Fruit fly (Drosophila melanogaster) S2 (cell line): ENCODE data around the gene bor.

Experiments
- CG8478 ChIP-seq: fragments of >200 bp; optimal IDR thresholded peaks from 2 replicates; lab custom pipeline; 2018
- CTCF ChIP-seq, 2 experiments: fragments of >200 bp; optimal IDR thresholded peaks; 2 replicates each; lab custom pipeline; 2018

Gene bor

DNA sequence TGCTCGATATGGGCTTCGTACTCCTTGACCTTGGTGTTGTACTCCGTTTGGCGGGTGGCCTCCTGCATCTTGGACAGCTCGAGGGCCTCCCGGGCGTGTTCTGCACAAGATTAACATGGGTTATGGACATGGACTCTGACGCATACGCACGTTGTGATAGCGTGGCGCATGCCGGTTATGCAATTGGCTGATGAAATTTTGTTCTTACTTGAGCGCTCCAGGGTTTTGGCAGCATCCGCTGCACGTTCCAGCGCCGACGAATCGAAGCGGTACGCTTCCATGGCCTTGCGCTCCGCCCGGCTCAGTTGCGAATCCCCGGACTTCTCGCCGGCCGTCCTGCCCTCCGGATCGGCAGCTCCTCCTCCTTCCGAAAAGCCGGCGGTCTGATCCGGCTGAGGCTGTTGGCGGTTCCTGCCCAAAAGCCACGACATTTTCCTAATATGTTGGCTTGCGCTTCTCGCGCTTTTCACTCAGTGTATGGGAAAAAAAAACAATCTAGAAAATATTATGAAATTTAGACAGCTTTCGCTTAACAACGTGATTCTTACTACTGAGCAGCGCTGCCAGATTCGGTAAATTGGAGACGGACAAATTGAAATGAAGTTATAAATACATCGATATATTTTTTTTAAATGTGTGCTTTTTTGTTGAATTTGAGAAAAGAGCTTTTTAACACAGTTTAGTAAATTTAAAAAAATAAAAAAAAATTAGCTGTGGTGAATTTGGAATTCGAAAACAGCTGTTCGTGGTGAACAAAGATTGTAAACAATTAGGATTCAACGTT is at the start of gene bor, which contains the start of gene asun:
bor (minus strand) TSS at position 594 of the 784 bp plus-strand sequence.
asun (plus strand) TSS at position 750 of the 784 bp plus-strand sequence.
- TF ChIP-seq CTCF (optimal IDR thresholded peaks at IDR 0.05; lab: Kevin White, UChicago) (peak in 1 of 2 experiments; percentile 7), CG8478 (no peak)

DNA sequence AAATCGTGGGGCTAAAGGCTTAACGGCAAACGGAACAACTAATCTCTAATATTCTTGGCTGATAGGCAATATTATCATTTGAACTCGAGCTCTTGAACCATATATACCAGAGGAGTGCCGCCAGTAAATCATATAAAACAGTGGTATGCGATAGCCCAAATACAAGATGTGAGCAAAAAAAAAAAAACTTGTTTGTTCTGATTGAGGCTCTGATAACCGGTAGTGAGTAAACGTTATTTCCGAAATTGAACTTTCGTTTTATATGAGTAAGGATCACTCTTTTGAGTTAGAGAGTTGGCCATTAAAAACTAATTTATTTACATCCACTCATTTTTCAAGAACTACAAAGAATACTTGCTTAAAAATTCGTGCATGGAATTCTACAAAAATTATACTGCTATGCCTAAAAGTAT is 46.2 kb upstream of the bor start:
- TF ChIP-seq CTCF (optimal IDR thresholded peaks at IDR 0.05; lab: Kevin White, UChicago), result no peak

DNA sequence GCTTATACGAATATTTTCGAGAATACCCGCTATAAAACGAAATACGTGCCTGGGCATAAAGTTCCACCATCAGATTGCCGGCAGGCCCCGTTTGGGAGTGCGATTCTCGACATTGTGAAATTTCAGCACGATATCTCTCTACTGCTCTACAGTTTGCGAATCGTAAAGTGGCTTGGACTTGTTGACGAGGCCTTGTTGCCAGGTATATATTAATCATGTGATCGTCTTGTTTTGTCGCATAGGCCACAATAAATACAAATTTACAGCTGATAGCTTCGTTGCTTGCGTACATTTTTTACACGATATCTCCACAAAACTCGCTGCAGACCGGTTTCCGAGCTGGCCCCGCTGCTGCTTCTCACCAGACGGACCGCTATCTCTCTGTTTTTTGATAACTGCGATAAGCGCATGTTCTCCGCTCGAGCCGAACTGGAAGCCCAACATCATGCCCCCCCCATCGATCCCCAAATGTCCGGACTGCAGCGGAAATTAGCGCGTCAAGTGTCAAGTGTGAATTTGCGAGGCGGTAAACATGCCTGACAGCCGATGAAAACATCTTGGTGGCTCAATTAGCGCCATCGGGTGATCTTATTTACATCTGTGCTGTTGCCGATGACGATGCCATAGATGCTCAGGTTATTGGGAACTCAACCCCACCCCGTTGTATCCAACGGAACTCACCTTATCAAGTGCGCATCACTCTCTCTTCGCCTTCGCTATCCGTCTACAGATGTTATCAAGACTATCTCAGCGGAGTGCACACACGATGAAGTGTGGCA is 45.6 kb upstream of the bor start:
- TF ChIP-seq CG8478 (no peak), CTCF (optimal IDR thresholded peaks at IDR 0.05; lab: Kevin White, UChicago) (no peak)

DNA sequence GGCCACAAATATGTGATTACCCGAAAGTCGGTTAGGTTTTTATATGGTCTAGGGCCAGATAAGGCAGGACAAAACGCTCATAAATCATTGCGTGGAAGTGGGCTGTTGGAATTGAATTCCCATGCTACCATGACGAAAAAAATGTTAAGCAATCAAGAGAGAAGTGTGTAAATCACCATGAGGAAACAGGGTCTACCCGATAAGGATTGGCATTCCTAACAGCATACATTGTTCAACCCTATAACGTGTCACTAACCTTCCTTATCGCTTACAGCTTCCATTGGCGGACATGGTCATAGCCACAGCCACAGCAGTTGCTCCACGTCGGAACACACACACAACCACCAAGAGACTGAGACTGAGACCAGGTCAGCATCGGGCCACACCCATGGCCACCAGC is 44.1 kb upstream of the bor start:
- TF ChIP-seq CTCF (optimal IDR thresholded peaks at IDR 0.05; lab: Kevin White, UChicago), result no peak
- TF ChIP-seq CG8478, result no peak

DNA sequence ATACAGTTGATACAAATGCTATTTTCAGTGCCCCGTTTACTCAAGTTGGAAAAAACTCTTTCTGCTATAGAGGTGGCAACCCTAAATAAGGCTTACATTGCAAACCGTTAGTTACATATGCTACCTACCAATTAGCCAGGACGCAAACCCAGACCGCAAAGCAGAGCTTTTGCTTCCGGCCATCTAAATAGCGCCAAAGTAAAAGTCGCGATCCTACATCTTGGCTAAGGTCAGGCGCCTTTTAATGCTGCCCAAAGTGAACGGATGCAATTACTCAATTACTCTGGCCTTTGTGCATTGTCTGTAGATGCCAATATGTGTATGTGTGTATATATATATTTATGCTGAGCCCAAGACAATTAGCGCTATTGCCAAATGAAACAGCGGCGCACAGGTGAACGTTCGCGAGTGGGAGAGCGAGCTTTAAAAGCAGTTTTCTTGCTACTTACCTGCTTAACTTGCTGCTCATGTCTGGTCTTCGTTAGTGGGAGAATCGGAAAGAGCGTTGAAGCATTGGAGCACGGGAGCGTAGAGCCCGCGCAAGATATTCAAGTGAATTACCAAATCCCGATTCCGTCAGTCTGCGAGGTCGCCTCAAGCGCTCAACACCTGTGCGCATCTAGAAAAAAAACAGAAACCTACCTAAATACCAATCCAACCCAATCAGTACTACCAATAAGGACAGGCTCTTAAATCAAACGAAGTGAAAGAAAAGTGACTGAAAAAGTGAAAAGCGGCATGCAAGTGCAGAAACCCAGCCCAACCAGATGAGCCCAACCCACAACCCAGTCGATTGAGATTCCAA is 41.5 kb upstream of the bor start, which contains the start of gene Zip89B:
Zip89B (plus strand) TSS at position 574 of the 805 bp plus-strand sequence.
- TF ChIP-seq CTCF (optimal IDR thresholded peaks at IDR 0.05; lab: Kevin White, UChicago) (peak; percentile 46 to 61), CG8478 (no peak)

DNA sequence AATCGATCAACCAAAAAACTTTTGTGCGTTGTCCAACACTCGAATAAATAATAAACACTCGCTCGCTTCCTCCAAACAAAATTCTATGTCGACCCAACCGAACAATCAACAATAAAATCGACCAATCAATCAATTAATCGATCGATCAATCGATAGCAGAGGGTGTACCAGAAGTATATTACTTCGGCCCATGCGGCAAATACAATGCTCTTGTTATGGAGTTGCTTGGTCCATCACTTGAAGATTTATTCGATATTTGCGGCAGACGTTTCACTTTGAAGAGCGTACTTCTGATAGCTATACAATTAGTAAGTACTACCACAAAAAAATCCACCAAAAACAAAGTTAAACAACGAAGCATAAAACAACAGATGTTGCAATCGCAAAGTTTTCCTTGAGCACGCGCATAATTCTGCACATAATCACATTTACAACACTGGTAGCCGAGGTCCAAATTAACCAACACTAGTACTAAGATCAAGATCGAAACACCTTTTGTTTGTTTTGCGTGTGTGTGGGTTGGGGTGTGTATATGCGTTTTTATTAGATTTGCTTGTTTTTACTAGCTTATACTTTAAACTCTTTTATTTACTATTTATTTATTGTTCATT is 31.7 kb upstream of the bor start:
- no peak for TF ChIP-seq CTCF (optimal IDR thresholded peaks at IDR 0.05; lab: Kevin White, UChicago)
- TF ChIP-seq CG8478, result no peak

DNA sequence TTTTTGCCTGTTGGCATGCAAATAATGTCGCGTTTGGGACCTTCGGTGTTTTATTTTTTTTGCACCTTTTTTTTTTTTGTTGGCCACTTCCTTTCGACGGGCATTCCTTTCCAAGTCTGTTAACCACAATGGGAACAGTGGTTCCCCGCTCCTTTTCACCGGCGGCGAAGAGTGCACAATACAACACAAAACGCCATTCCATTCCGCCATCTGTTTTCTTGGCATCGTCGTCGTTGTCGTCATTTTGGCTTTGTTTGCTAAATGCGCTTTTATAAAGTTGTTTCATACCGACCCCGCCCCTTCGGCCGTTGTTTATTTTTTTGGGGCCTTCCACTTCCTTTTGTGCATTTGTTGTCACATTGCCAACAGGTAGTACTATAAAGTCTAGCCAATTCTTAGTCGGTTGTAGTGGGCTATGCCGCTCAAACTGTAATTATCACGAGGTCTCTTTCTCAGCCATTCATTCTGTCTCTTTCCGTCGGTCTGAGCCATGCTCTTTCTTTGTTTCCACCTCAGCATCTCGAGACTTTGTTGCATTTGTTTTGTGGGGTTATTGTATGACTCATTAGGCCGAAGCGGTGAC is 26.4 kb upstream of the bor start:
- TF ChIP-seq CG8478 (no peak), CTCF (optimal IDR thresholded peaks at IDR 0.05; lab: Kevin White, UChicago) (no peak)

DNA sequence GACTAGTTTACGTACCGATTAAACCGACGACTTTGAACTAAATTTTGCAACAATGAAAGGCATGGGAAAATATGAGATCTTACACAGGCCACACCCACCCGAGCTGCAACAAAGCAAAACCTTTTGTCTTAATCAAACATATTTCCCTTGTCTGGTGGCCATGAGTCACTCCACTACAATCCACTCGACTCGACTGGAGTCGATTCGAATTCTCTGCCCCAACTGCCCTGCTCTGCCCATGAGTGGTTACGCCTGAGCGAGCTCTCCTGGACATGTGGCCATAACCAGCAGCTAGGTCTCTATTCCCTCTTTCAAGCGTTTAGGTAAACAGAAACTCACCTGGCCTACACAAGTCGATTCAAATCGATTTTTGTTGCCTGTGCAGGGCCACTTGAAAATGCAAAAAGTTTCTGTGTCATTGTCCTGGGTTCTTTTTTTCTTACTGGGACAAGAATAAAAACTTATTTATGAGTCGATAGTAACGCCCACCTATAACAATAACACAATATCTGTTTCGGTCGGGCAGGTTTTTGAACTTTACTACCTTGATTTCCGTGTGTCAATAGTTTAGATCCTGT is 24.9 kb upstream of the bor start:
- TF ChIP-seq CTCF (optimal IDR thresholded peaks at IDR 0.05; lab: Kevin White, UChicago) (no peak), CG8478 (no peak)

DNA sequence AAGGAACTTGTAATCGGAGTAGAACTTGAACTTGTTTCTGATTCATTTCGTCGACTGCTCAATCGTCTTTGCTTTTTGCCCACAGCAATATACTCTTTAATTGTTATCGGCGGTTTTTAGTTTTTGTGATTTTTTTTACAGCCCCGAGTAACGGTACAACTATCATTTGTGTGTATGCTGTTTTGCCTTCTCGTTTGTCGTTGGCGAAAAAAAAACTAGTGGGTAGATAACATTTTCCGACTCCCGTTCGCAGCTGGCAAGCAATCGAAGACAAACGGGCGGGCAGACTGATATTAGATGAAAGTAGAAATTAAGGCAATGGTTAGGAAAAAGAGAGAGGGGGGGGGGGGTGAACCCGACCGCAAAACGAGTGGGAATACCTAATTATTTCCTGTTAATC is 23.9 kb upstream of the bor start:
- no peak for TF ChIP-seq CTCF (optimal IDR thresholded peaks at IDR 0.05; lab: Kevin White, UChicago)
- TF ChIP-seq CG8478, result no peak

DNA sequence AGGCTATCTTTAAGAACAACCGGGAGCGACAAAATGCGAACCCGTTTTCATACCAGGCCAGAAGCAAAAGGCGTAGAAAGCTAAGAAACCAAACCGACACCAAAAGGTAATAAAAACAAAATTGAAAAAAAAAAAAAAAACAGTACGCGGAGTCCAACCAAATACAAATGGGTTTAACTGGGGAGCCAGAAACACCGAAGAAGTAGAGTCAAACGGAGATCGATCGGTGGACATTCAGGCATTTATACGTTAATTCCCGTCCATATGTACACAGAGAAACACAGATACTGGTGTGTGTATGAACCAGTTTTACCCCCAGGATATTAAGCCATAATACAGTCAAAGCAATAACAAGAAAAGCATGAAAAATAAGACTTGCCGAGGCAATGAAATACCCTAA is 23.3 kb upstream of the bor start:
- TF ChIP-seq CG8478 (no peak), CTCF (optimal IDR thresholded peaks at IDR 0.05; lab: Kevin White, UChicago) (no peak)

DNA sequence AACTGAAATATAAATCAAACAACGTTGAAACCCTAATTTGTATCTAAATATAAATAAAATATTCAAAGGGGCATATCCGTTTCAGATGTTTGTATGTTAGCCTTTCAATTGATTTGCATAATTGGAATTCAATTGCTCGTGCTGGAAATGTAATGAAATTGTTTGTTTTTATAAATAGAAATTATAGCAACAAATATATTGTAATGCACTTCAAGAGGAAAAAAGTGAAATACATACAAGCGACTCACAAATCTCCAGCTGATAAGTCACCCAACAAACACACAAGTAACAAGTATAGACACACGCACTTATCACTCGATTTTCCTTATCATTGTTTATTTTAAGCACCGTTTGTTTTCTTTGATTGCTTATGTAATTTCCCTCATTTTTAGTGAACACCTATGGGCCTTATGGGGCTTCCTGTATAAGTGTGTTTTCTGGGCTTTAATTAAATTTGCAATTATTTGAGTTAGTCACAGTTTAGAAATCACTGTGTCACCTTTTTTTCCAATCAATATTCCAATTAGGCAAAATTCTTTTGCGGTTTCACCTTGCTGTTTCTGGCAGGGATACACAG is 21.8 kb upstream of the bor start:
- TF ChIP-seq CTCF (optimal IDR thresholded peaks at IDR 0.05; lab: Kevin White, UChicago) (no peak), CG8478 (no peak)

DNA sequence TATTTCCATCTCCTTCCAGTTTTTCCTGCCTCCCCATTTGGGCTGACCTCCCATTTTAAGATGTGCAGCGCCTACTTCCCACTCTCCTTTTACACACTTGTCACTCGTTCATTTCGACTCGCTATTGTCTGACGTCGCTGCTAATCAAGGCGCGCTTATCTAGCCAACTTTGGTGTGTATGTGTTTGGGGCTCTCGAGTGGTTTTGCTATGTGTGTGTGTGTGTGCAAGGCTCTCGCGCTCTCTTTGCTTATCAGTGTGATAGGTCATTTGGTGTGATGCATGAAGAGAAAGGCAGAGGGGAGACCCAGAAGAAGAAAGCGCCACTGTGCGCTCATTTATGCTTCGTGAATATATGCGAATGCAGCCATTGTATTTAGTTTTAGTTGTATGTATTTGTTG is 21.0 kb upstream of the bor start:
- no peak for TF ChIP-seq CTCF (optimal IDR thresholded peaks at IDR 0.05; lab: Kevin White, UChicago)

DNA sequence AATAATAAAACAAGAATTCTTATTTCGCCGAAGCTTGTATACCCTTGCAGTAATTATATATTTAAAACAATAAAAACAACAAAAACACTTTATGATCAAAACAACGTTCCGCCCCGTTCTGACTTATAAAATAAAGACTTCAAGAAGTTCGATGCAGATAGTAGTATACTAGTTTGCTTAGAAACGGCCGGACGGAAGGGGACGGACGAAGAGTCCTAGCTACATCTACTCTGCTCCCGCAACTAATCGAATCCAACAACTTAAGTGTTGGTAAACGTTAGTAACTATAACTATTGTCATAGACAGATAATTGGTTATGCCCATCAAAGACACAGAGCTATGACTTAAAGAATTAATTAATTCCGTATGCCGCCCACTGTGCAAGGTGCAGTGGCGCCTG is 20.6 kb upstream of the bor start:
- TF ChIP-seq CG8478, result no peak
- TF ChIP-seq CTCF (optimal IDR thresholded peaks at IDR 0.05; lab: Kevin White, UChicago), result no peak
